Fruit fly (Drosophila melanogaster): Measurements from ENCODE around the gene CG1677.

Gene CG1677

dm6 chrX:7418294-7418693 lies 12.7 kb upstream of the CG1677 start, which contains the start of gene rumpel:
TSS of gene rumpel (plus strand) at chrX:7418594.
- TF ChIP-seq Mnt (GFP tag; optimal IDR thresholded peaks at IDR 0.05) (no peak), CG14711 (tag; optimal IDR thresholded peaks at IDR 0.05) (no peak), Hr96 (GFP tag; optimal IDR thresholded peaks at IDR 0.05) (no peak), Crg-1 (GFP tag; optimal IDR thresholded peaks at IDR 0.05) (no peak), pad (GFP tag; optimal IDR thresholded peaks at IDR 0.05) (no peak), kay (GFP tag; ENCODE audit: borderline replicate concordance) (no peak), toe (GFP tag; optimal IDR thresholded peaks at IDR 0.05) (no peak), CG5204 (GFP tag; optimal IDR thresholded peaks at IDR 0.05) (no peak), CG1620 (GFP tag; optimal IDR thresholded peaks at IDR 0.05) (no peak), ovo (GFP tag; optimal IDR thresholded peaks at IDR 0.05) (no peak), cic (GFP tag; optimal IDR thresholded peaks at IDR 0.05) (no peak)

DNA sequence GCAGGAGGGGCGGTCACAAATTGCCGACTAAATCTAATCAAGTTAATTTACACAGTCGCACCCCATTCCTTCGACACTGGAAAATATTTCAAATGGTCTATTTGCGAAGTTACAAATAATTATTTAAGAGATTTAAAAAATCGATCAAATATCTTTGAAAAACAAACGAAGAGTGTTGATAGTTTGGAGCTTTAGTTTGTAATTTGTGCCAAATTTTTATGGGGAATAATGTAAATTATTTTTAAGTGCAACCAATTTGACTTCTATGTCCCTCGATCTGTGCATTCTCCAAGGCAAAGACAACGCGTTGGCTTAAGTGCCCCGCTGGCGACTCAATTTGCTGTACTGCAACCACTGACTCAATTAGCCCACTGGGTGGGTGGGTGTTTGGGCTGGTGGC lies 12.3 kb upstream of the CG1677 start:
- TF ChIP-seq Mnt (GFP tag; optimal IDR thresholded peaks at IDR 0.05), result no peak
- no peak for TF ChIP-seq toe (GFP tag; optimal IDR thresholded peaks at IDR 0.05)
- TF ChIP-seq CG7101 (tag; optimal IDR thresholded peaks at IDR 0.05), result no peak
- TF ChIP-seq CG12768 (GFP tag; optimal IDR thresholded peaks at IDR 0.05), result no peak

DNA sequence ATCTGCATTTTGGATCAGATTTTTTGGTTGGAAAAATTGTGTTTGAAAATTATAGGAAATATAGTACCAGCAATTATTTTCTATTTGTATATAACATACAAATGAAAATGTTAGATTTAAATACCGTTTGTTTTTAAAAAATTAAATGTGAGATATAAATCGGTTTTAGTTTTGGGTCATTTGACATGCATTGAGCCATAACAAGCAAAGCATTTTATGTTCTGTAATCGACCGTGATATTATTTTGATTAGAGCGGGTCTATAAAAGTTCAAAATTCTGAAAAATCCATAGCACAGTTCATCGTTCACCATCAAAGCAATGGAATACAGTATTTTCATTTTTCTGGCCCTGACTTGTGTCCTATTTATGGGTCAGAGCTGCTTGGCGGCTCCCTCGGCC lies 11.4 kb upstream of the CG1677 start, which contains the start of gene CG34337:
CG34337 (plus strand) TSS at position 301 of the 400 bp plus-strand sequence.
- TF ChIP-seq CG7045 (GFP tag; optimal IDR thresholded peaks at IDR 0.05) (no peak), CG11617 (GFP tag; optimal IDR thresholded peaks at IDR 0.05) (no peak), CG12768 (GFP tag; optimal IDR thresholded peaks at IDR 0.05) (no peak), CG5204 (GFP tag; optimal IDR thresholded peaks at IDR 0.05) (no peak), CG33017 (tag; optimal IDR thresholded peaks at IDR 0.05) (no peak), cic (GFP tag; optimal IDR thresholded peaks at IDR 0.05) (no peak), Mnt (GFP tag; optimal IDR thresholded peaks at IDR 0.05) (no peak), ovo (GFP tag; optimal IDR thresholded peaks at IDR 0.05) (no peak), Hr96 (GFP tag; optimal IDR thresholded peaks at IDR 0.05) (no peak), pad (GFP tag; optimal IDR thresholded peaks at IDR 0.05) (no peak), CG7101 (tag; optimal IDR thresholded peaks at IDR 0.05) (no peak), cnc (optimal IDR thresholded peaks at IDR 0.05) (no peak), Clk (GFP tag; optimal IDR thresholded peaks at IDR 0.05) (no peak), kay (GFP tag; ENCODE audit: borderline replicate concordance) (no peak), Crg-1 (GFP tag; optimal IDR thresholded peaks at IDR 0.05) (no peak), CG1620 (GFP tag; optimal IDR thresholded peaks at IDR 0.05) (no peak), CG14711 (tag; optimal IDR thresholded peaks at IDR 0.05) (no peak)

dm6 chrX:7415027-7415426 lies 9.4 kb upstream of the CG1677 start:
- no peak for TF ChIP-seq pad (GFP tag; optimal IDR thresholded peaks at IDR 0.05)
- no peak for TF ChIP-seq toe (GFP tag; optimal IDR thresholded peaks at IDR 0.05)
- TF ChIP-seq Mnt (GFP tag; optimal IDR thresholded peaks at IDR 0.05), result no peak
- no peak for TF ChIP-seq CG7045 (GFP tag; optimal IDR thresholded peaks at IDR 0.05)
- TF ChIP-seq tj (GFP tag; optimal IDR thresholded peaks at IDR 0.05), result no peak
- TF ChIP-seq cic (GFP tag; optimal IDR thresholded peaks at IDR 0.05), result no peak
- no peak for TF ChIP-seq CG7101 (tag; optimal IDR thresholded peaks at IDR 0.05)
- TF ChIP-seq CG11617 (GFP tag; optimal IDR thresholded peaks at IDR 0.05), result no peak
- no peak for TF ChIP-seq CG14711 (tag; optimal IDR thresholded peaks at IDR 0.05)
- TF ChIP-seq Clk (GFP tag; optimal IDR thresholded peaks at IDR 0.05), result no peak
- TF ChIP-seq CG12768 (GFP tag; optimal IDR thresholded peaks at IDR 0.05), result no peak
- TF ChIP-seq CG5204 (GFP tag; optimal IDR thresholded peaks at IDR 0.05), result no peak
- TF ChIP-seq Hr96 (GFP tag; optimal IDR thresholded peaks at IDR 0.05), result no peak
- TF ChIP-seq cnc (optimal IDR thresholded peaks at IDR 0.05), result no peak
- no peak for TF ChIP-seq ovo (GFP tag; optimal IDR thresholded peaks at IDR 0.05)

dm6 chrX:7413569-7413968 lies 8.0 kb upstream of the CG1677 start, which contains the start of gene CG42705:
TSS of gene CG42705 (plus strand) at chrX:7413869.
- TF ChIP-seq Hr96 (GFP tag; optimal IDR thresholded peaks at IDR 0.05), result no peak
- no peak for TF ChIP-seq ovo (GFP tag; optimal IDR thresholded peaks at IDR 0.05)
- no peak for TF ChIP-seq cic (GFP tag; optimal IDR thresholded peaks at IDR 0.05)
- TF ChIP-seq Clk (GFP tag; optimal IDR thresholded peaks at IDR 0.05), result no peak
- no peak for TF ChIP-seq pad (GFP tag; optimal IDR thresholded peaks at IDR 0.05)
- TF ChIP-seq cnc (optimal IDR thresholded peaks at IDR 0.05), result no peak
- no peak for TF ChIP-seq bab1 (GFP tag; optimal IDR thresholded peaks at IDR 0.05)
- no peak for TF ChIP-seq CG12768 (GFP tag; optimal IDR thresholded peaks at IDR 0.05)
- no peak for TF ChIP-seq Mnt (GFP tag; optimal IDR thresholded peaks at IDR 0.05)
- TF ChIP-seq CG7101 (tag; optimal IDR thresholded peaks at IDR 0.05), result no peak
- TF ChIP-seq tj (GFP tag; optimal IDR thresholded peaks at IDR 0.05), result no peak

- TF ChIP-seq Clk (GFP tag; optimal IDR thresholded peaks at IDR 0.05) (no peak), CG7045 (GFP tag; optimal IDR thresholded peaks at IDR 0.05) (no peak), tj (GFP tag; optimal IDR thresholded peaks at IDR 0.05) (no peak), Crg-1 (GFP tag; optimal IDR thresholded peaks at IDR 0.05) (no peak), CG1620 (GFP tag; optimal IDR thresholded peaks at IDR 0.05) (no peak), CG12768 (GFP tag; optimal IDR thresholded peaks at IDR 0.05) (no peak), Mnt (GFP tag; optimal IDR thresholded peaks at IDR 0.05) (no peak), Hr96 (GFP tag; optimal IDR thresholded peaks at IDR 0.05) (no peak), kay (GFP tag; ENCODE audit: borderline replicate concordance) (no peak), ovo (GFP tag; optimal IDR thresholded peaks at IDR 0.05) (no peak), toe (GFP tag; optimal IDR thresholded peaks at IDR 0.05) (no peak), CG14711 (tag; optimal IDR thresholded peaks at IDR 0.05) (no peak), pad (GFP tag; optimal IDR thresholded peaks at IDR 0.05) (no peak), cic (GFP tag; optimal IDR thresholded peaks at IDR 0.05) (no peak), CG5204 (GFP tag; optimal IDR thresholded peaks at IDR 0.05) (no peak), CG7101 (tag; optimal IDR thresholded peaks at IDR 0.05) (no peak)
Measured at dm6 chrX:7412368-7412767, 6.8 kb upstream of the CG1677 start, which contains the start of gene CG42704. TSS of gene CG42704 (plus strand) at chrX:7412668.
